Worm (Caenorhabditis elegans): ENCODE data around the gene C18D11.3.
A peak's percentile ranks its signal among the peaks of the same experiment; 100 is the strongest.

The C18D11.3 gene

DNA sequence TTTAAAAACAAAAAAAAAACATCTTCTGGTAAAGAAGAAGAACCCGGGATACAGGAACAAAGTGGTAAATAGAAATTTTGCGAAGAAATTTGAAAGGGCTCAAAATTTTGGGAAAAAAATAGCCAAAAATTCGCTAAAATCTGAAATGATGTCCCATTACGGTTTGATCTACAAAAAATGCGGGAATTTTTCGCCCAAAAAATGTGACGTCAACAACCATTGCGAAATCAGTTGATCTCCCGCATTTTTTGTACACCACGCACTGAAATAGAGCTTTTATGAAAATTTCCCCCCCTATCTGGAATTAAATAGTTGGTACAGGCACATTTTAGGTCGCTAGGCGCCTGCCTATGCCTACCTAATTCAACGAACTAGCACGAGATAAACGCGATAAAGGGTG, 26.3 kb downstream of the C18D11.3 start:
- TF ChIP-seq zag-1 (tag; optimal IDR thresholded peaks at IDR 0.05) (no peak), isw-1 (GFP tag; IDR thresholded peaks at IDR 0.05) (no peak), lin-13 (GFP tag; optimal IDR thresholded peaks at IDR 0.05) (no peak), swsn-7 (tag; optimal IDR thresholded peaks at IDR 0.05) (no peak), nhr-90 (tag; optimal IDR thresholded peaks at IDR 0.05; ENCODE audit: poor library complexity) (no peak), ztf-4 (tag; optimal IDR thresholded peaks at IDR 0.05) (no peak), hlh-17 (GFP tag; optimal IDR thresholded peaks at IDR 0.05; ENCODE audit: borderline replicate concordance) (no peak), ceh-88 (GFP tag; IDR thresholded peaks at IDR 0.05) (no peak), unc-62 (GFP tag; optimal IDR thresholded peaks at IDR 0.05) (no peak), lsy-2 (tag; optimal IDR thresholded peaks at IDR 0.05) (no peak), pqm-1 (tag; optimal IDR thresholded peaks at IDR 0.05) (no peak), lin-14 (GFP tag; optimal IDR thresholded peaks at IDR 0.05) (no peak), hlh-4 (tag; optimal IDR thresholded peaks at IDR 0.05) (no peak)

DNA sequence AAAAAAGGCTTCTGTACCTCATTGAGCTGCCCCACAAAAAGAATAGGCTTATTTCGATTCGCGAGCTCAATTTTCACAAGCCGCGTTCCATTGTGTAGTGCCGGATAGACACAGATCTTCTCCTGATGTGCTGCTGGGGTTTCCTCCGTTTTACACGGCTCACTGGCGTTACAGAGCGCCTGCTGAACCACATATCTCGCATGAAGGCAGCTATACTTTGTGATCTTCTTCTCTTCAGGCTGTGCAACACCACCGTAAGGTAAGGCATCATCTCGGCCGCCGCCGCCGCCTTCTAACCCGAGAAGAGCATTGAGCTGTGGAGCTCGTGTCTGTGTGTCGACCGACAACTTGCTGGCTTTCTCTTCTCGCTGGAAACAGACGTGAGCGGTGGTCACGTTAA, 30.3 kb downstream of the C18D11.3 start:
- TF ChIP-seq unc-86 (tag; optimal IDR thresholded peaks at IDR 0.05), result no peak
- TF ChIP-seq egl-13 (tag; optimal IDR thresholded peaks at IDR 0.05), result no peak
- TF ChIP-seq nhr-47 (tag; optimal IDR thresholded peaks at IDR 0.05), result no peak
- TF ChIP-seq ceh-88 (GFP tag; IDR thresholded peaks at IDR 0.05), result no peak
- no peak for TF ChIP-seq alr-1 (tag; optimal IDR thresholded peaks at IDR 0.05; ENCODE audit: borderline replicate concordance)
- TF ChIP-seq lin-14 (GFP tag; optimal IDR thresholded peaks at IDR 0.05), result no peak
- TF ChIP-seq efl-1 (optimal IDR thresholded peaks at IDR 0.05), result no peak
- TF ChIP-seq efl-1 (GFP tag; optimal IDR thresholded peaks at IDR 0.05 in 1 of 2), result no peak
- no peak for TF ChIP-seq nhr-28 (tag; optimal IDR thresholded peaks at IDR 0.05)
- TF ChIP-seq Y116A8C.19 (tag; optimal IDR thresholded peaks at IDR 0.05; ENCODE audit: borderline replicate concordance), result no peak
- TF ChIP-seq unc-62 (GFP tag; optimal IDR thresholded peaks at IDR 0.05), result no peak
- no peak for TF ChIP-seq lsy-2 (tag; optimal IDR thresholded peaks at IDR 0.05)
- TF ChIP-seq egl-27 (tag; optimal IDR thresholded peaks at IDR 0.05), result no peak
- no peak for TF ChIP-seq hlh-4 (tag; optimal IDR thresholded peaks at IDR 0.05)
- no peak for TF ChIP-seq snpc-4 (tag; optimal IDR thresholded peaks at IDR 0.05)
- TF ChIP-seq lin-39 (tag; optimal IDR thresholded peaks at IDR 0.05), result no peak
- no peak for TF ChIP-seq nhr-90 (tag; optimal IDR thresholded peaks at IDR 0.05; ENCODE audit: poor library complexity)
- TF ChIP-seq fkh-4 (tag; optimal IDR thresholded peaks at IDR 0.05; ENCODE audit: borderline replicate concordance), result no peak
- TF ChIP-seq isw-1 (GFP tag; IDR thresholded peaks at IDR 0.05), result no peak

DNA sequence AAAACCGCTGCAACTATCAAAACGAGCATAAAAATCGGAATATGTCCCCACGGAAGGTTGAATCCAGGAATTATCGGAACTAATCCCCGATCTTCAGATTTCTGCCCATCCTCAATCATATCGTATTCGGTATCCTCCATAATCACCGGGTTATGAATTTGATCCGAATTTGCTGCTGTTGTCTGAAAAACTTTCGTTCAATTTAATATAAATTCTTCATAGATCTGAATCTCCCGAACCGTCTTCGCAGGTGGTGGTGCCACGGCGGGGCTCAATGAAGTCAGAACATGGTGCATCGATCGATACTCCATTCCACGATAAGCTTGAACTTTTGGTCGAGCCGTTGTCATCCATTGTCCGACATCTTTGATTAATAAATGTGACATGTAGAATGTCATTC, 33.6 kb downstream of the C18D11.3 start:
- TF ChIP-seq efl-1 (optimal IDR thresholded peaks at IDR 0.05) (no peak), efl-1 (GFP tag; optimal IDR thresholded peaks at IDR 0.05 in 1 of 2) (peak in 1 of 2 experiments; percentile 91), dpl-1 (GFP tag; optimal IDR thresholded peaks at IDR 0.05) (no peak)

DNA sequence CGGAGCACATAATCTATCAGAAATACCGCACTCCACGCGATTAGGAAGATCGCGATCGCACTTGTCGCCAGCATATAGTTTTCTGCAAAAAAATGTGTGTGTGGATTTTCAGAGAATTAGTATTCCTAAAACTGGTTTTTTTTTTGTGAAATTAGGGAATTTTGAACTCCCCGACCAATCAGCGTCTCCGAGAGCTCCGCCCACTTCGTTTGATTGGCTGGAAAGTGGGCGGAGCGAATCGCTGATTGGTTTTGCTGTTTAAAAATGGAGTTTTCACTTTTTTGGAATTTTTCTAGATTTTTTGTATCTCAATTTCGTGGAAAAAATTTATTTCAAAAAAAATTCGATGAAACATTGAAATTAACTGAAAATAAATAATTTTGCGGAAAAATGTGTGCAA, 37.9 kb downstream of the C18D11.3 start:
- TF ChIP-seq blmp-1 (tag; optimal IDR thresholded peaks at IDR 0.05), result no peak
- TF ChIP-seq elt-3 (tag; optimal IDR thresholded peaks at IDR 0.05), result no peak
- TF ChIP-seq ztf-11 (tag; optimal IDR thresholded peaks at IDR 0.05), result no peak
- no peak for TF ChIP-seq efl-1 (optimal IDR thresholded peaks at IDR 0.05)
- peak in 1 of 2 experiments; percentile 68 for TF ChIP-seq efl-1 (GFP tag; optimal IDR thresholded peaks at IDR 0.05 in 1 of 2)
- TF ChIP-seq dsc-1 (tag; optimal IDR thresholded peaks at IDR 0.05), result no peak
- no peak for TF ChIP-seq sup-37 (GFP tag; optimal IDR thresholded peaks at IDR 0.05)
- no peak for TF ChIP-seq egl-27 (tag; optimal IDR thresholded peaks at IDR 0.05)
- TF ChIP-seq ces-1 (GFP tag; optimal IDR thresholded peaks at IDR 0.05), result no peak
- no peak for TF ChIP-seq ceh-8 (GFP tag; optimal IDR thresholded peaks at IDR 0.05)

DNA sequence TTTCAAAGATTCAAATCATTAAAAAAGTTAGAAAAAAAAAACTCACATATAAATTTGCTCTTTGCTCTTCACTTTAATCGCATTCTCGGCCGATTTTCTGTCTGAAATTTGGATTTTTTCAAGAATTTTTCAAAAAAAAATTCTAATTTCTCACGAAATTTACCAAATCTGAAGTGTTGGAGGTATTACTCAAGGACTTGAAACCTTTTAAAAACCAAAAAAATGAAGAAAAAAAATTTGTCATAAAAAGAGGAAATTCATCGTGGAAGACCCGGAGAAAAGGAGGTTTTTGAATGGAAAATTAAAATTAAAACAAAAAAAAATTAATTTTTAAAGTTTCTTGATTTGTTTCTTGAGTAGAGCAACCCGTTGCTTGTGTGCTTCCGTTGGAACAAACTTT, 38.9 kb downstream of the C18D11.3 start, which contains the start of gene Y56A3A.2:
TSS of gene Y56A3A.2 (minus strand) at position 101 of the 400 bp plus-strand sequence.
- TF ChIP-seq ceh-82 (tag; optimal IDR thresholded peaks at IDR 0.05), result no peak
- TF ChIP-seq nhr-85 (tag), result no peak
- no peak for TF ChIP-seq fkh-10 (GFP tag; optimal IDR thresholded peaks at IDR 0.05)
